Worm (Caenorhabditis elegans) whole organism, mixed stage, embryonic: ENCODE results near the gene idpp-4.

ENCODE experiments used
- M03D4.4 ChIP-seq: sonication (generic microtip); optimal IDR thresholded peaks from 2 replicates; lab custom pipeline; 2017; ENCODE audit warnings: mild to moderate bottlenecking, missing genetic modification characterization, missing compliant biosample characterization
- bed-3 ChIP-seq: fragments of 200-800 bp; sonication (Bioruptor generic); optimal IDR thresholded peaks from 3 replicates; lab custom pipeline; 2018; ENCODE audit warnings: mild to moderate bottlenecking, missing genetic modification characterization, moderate library complexity, missing compliant biosample characterization
- blmp-1 ChIP-seq: fragments of 150-350 bp; optimal IDR thresholded peaks from 2 replicates; lab custom pipeline; 2014; ENCODE audit warnings: missing biosample characterization, missing genetic modification characterization
- ceh-39 ChIP-seq: fragments of 150-350 bp; optimal IDR thresholded peaks from 2 replicates; lab custom pipeline; 2014; ENCODE audit warnings: missing biosample characterization, missing genetic modification characterization
- ceh-43 ChIP-seq: fragments of 200-800 bp; sonication (Bioruptor generic); optimal IDR thresholded peaks from 2 replicates; lab custom pipeline; 2018; ENCODE audit warnings: mild to moderate bottlenecking, missing genetic modification characterization, moderate library complexity, missing compliant biosample characterization
- ceh-83 ChIP-seq: fragments of 200-800 bp; sonication (Bioruptor generic); optimal IDR thresholded peaks from 2 replicates; lab custom pipeline; 2018; ENCODE audit warnings: mild to moderate bottlenecking, missing genetic modification characterization, missing compliant biosample characterization
- ces-1 ChIP-seq: fragments of 150-350 bp; optimal IDR thresholded peaks from 2 replicates; lab custom pipeline; 2014; ENCODE audit warnings: missing biosample characterization, missing genetic modification reagents, missing genetic modification characterization
- cnd-1 ChIP-seq: fragments of 200-800 bp; sonication (Bioruptor generic); optimal IDR thresholded peaks from 2 replicates; lab custom pipeline; 2018; ENCODE audit warnings: mild to moderate bottlenecking, missing genetic modification characterization, missing compliant biosample characterization
- drap-1 ChIP-seq: fragments of 200-800 bp; sonication (Bioruptor generic); optimal IDR thresholded peaks from 3 replicates; lab custom pipeline; 2018; ENCODE audit warnings: mild to moderate bottlenecking, missing genetic modification characterization, missing compliant biosample characterization
- elt-1 ChIP-seq: sonication (generic microtip); optimal IDR thresholded peaks from 2 replicates; lab custom pipeline; 2017; ENCODE audit warnings: missing genetic modification characterization, mild to moderate bottlenecking, missing compliant biosample characterization, antibody characterized with exemption, moderate library complexity, borderline replicate concordance; ENCODE audit not compliant: insufficient read depth
- elt-3 ChIP-seq: fragments of 150-350 bp; optimal IDR thresholded peaks from 2 replicates; lab custom pipeline; 2014; ENCODE audit warnings: missing biosample characterization, missing genetic modification characterization
- flh-1 ChIP-seq: fragments of 200-800 bp; sonication (Bioruptor generic); optimal IDR thresholded peaks from 2 replicates; lab custom pipeline; 2018; ENCODE audit warnings: mild to moderate bottlenecking, missing genetic modification characterization, moderate library complexity, missing compliant biosample characterization
- ham-2 ChIP-seq: fragments of 200-800 bp; sonication (Bioruptor generic); optimal IDR thresholded peaks from 2 replicates; lab custom pipeline; 2018; ENCODE audit warnings: mild to moderate bottlenecking, missing genetic modification characterization, missing compliant biosample characterization
- hlh-1 ChIP-seq: fragments of 150-350 bp; optimal IDR thresholded peaks from 2 replicates; lab custom pipeline; 2014; ENCODE audit warnings: missing biosample characterization, missing genetic modification reagents, missing genetic modification characterization
- lin-13 ChIP-seq: fragments of 150-350 bp; optimal IDR thresholded peaks from 2 replicates; lab custom pipeline; 2014; ENCODE audit warnings: missing biosample characterization, missing genetic modification characterization
- lin-32 ChIP-seq: fragments of 200-800 bp; sonication (Bioruptor generic); optimal IDR thresholded peaks from 2 replicates; lab custom pipeline; 2018; ENCODE audit warnings: mild to moderate bottlenecking, missing genetic modification characterization, missing compliant biosample characterization
- lsy-2 ChIP-seq: fragments of 150-350 bp; optimal IDR thresholded peaks from 2 replicates; lab custom pipeline; 2014; ENCODE audit warnings: missing biosample characterization, missing genetic modification characterization
- mab-5 ChIP-seq: fragments of 150-350 bp; optimal IDR thresholded peaks from 2 replicates; lab custom pipeline; 2014; ENCODE audit warnings: missing biosample characterization, missing genetic modification characterization
- mep-1 ChIP-seq: fragments of 150-350 bp; optimal IDR thresholded peaks from 2 replicates; lab custom pipeline; 2017; ENCODE audit warnings: missing biosample characterization, missing genetic modification reagents, missing genetic modification characterization, inconsistent platforms
- mls-2 ChIP-seq: sonication (generic microtip); optimal IDR thresholded peaks from 2 replicates; lab custom pipeline; 2016; ENCODE audit warnings: mild to moderate bottlenecking, missing genetic modification characterization, moderate library complexity, missing compliant biosample characterization
- nhr-12 ChIP-seq: fragments of 150-350 bp; optimal IDR thresholded peaks from 2 replicates; lab custom pipeline; 2014; ENCODE audit warnings: missing biosample characterization, missing genetic modification characterization
- nhr-2 ChIP-seq: fragments of 150-350 bp; optimal IDR thresholded peaks from 2 replicates; lab custom pipeline; 2014; ENCODE audit warnings: missing biosample characterization, missing genetic modification characterization
- nhr-237 ChIP-seq: fragments of 150-350 bp; optimal IDR thresholded peaks from 2 replicates; lab custom pipeline; 2014; ENCODE audit warnings: missing biosample characterization, missing genetic modification characterization
- nhr-28 ChIP-seq: fragments of 150-350 bp; optimal IDR thresholded peaks from 2 replicates; lab custom pipeline; 2014; ENCODE audit warnings: missing biosample characterization, missing genetic modification characterization
- nhr-76 ChIP-seq: sonication (generic microtip); optimal IDR thresholded peaks from 2 replicates; lab custom pipeline; 2017; ENCODE audit warnings: missing biosample characterization, missing genetic modification characterization
- pha-4 ChIP-seq: fragments of 150-350 bp; optimal IDR thresholded peaks from 2 replicates; lab custom pipeline; 2018; ENCODE audit warnings: missing biosample characterization, missing genetic modification reagents, missing genetic modification characterization
- sem-2 ChIP-seq: fragments of 200-800 bp; sonication (Bioruptor generic); optimal IDR thresholded peaks from 2 replicates; lab custom pipeline; 2018; ENCODE audit warnings: mild to moderate bottlenecking, missing genetic modification characterization, missing compliant biosample characterization
- snpc-4 ChIP-seq: fragments of 150-350 bp; optimal IDR thresholded peaks from 2 replicates; lab custom pipeline; 2014; ENCODE audit warnings: missing biosample characterization, missing genetic modification characterization
- tbx-8 ChIP-seq: fragments of 200-800 bp; sonication (Bioruptor generic); optimal IDR thresholded peaks from 2 replicates; lab custom pipeline; 2018; ENCODE audit warnings: mild to moderate bottlenecking, missing genetic modification characterization, moderate library complexity, missing compliant biosample characterization
- unc-120 ChIP-seq: sonication (generic microtip); optimal IDR thresholded peaks from 2 replicates; lab custom pipeline; 2017; ENCODE audit warnings: missing genetic modification characterization, missing compliant biosample characterization; ENCODE audit not compliant: poor library complexity, severe bottlenecking
- unc-62 ChIP-seq: fragments of 150-350 bp; optimal IDR thresholded peaks from 2 replicates; lab custom pipeline; 2014; ENCODE audit warnings: missing biosample characterization, missing genetic modification reagents, missing genetic modification characterization
- ztf-11 ChIP-seq: fragments of 150-350 bp; optimal IDR thresholded peaks from 2 replicates; lab custom pipeline; 2014; ENCODE audit warnings: missing biosample characterization, missing genetic modification characterization

Gene idpp-4

DNA sequence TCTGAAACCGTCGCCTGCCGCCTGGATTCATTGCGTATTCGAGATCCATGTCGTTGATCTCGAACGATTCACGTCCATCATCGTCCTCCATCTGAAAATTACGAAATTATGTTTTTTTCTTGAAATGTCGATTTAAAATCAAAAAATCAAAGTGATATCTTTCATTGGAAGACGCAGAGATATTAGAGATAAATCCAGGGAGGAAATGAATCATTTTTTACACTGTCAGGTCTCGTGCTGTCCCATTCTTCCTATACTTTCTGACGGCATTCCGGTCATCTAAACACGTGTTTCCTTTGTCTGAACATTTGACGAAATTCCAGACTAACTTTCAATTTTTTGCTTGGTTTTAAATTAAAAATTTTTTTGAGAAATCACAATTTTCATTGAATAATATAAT, 28.7 kb downstream of the idpp-4 start, which contains the start of gene stip-1:
TSS of gene stip-1 (minus strand) at position 98 of the 400 bp plus-strand sequence.
- TF ChIP-seq nhr-28 (tag; lab: Kevin White, UChicago) = no peak
- TF ChIP-seq pha-4 (tag; lab: Kevin White, UChicago) = no peak
- no peak for TF ChIP-seq sem-2
- no peak for TF ChIP-seq mep-1 (tag; lab: Kevin White, UChicago)
- no peak for TF ChIP-seq nhr-2 (tag; lab: Kevin White, UChicago)
- no peak for TF ChIP-seq drap-1 (GFP tag; lab: Kevin White, UChicago)
- TF ChIP-seq mab-5 (tag; lab: Kevin White, UChicago) = no peak
- no peak for TF ChIP-seq mls-2
- no peak for TF ChIP-seq ztf-11
- TF ChIP-seq flh-1 = no peak
- no peak for TF ChIP-seq tbx-8 (GFP tag; lab: Kevin White, UChicago)
- no peak for TF ChIP-seq nhr-12
- TF ChIP-seq elt-3 (tag; lab: Kevin White, UChicago) = no peak
- TF ChIP-seq, all 35 proteins: peak for 0

- TF ChIP-seq bed-3 (no peak), nhr-28 (tag; lab: Kevin White, UChicago) (no peak), ham-2 (GFP tag; lab: Kevin White, UChicago) (no peak), elt-1 (no peak), lin-32 (GFP tag; lab: Kevin White, UChicago) (no peak), unc-62 (GFP tag; lab: Kevin White, UChicago) (no peak), M03D4.4 (no peak), cnd-1 (no peak), ces-1 (GFP tag; lab: Kevin White, UChicago) (peak; percentile 87), pha-4 (tag; lab: Kevin White, UChicago) (no peak), blmp-1 (tag; lab: Kevin White, UChicago) (no peak), lsy-2 (tag; lab: Kevin White, UChicago) (peak; percentile 56), sem-2 (no peak), nhr-237 (peak; percentile 40), ceh-39 (tag; lab: Kevin White, UChicago) (no peak), elt-3 (tag; lab: Kevin White, UChicago) (no peak), ceh-83 (GFP tag; lab: Kevin White, UChicago) (no peak), snpc-4 (tag; lab: Kevin White, UChicago) (no peak), mep-1 (tag; lab: Kevin White, UChicago) (no peak), hlh-1 (no peak)
Observed at ce11 chrII:10350487-10350886, 29.2 kb downstream of the idpp-4 start, which contains the start of gene C07E3.9. Gene C07E3.9, plus strand, starts transcription at chrII:10350756.

ce11 chrII:10351963-10352362, 30.7 kb downstream of the idpp-4 start, which contains the start of gene C07E3.8:
Gene C07E3.8, plus strand, starts transcription at chrII:10352263.
- TF ChIP-seq mls-2 = no peak
- no peak for TF ChIP-seq lsy-2 (tag; lab: Kevin White, UChicago)
- no peak for TF ChIP-seq pha-4 (tag; lab: Kevin White, UChicago)
- no peak for TF ChIP-seq M03D4.4
- no peak for TF ChIP-seq elt-3 (tag; lab: Kevin White, UChicago)
- TF ChIP-seq lin-13 (tag; lab: Kevin White, UChicago) = no peak
- TF ChIP-seq snpc-4 (tag; lab: Kevin White, UChicago) = no peak
- no peak for TF ChIP-seq mab-5 (tag; lab: Kevin White, UChicago)
- TF ChIP-seq nhr-76 (tag; lab: Kevin White, UChicago) = no peak
- no peak for TF ChIP-seq nhr-28 (tag; lab: Kevin White, UChicago)
- no peak for TF ChIP-seq flh-1
- TF ChIP-seq nhr-2 (tag; lab: Kevin White, UChicago) = no peak
- no peak for TF ChIP-seq mep-1 (tag; lab: Kevin White, UChicago)
- TF ChIP-seq ceh-39 (tag; lab: Kevin White, UChicago) = no peak
- TF ChIP-seq ces-1 (GFP tag; lab: Kevin White, UChicago) = no peak
- no peak for TF ChIP-seq hlh-1
- TF ChIP-seq unc-120 (tag; lab: Kevin White, UChicago) = no peak
- TF ChIP-seq ceh-43 = no peak

DNA sequence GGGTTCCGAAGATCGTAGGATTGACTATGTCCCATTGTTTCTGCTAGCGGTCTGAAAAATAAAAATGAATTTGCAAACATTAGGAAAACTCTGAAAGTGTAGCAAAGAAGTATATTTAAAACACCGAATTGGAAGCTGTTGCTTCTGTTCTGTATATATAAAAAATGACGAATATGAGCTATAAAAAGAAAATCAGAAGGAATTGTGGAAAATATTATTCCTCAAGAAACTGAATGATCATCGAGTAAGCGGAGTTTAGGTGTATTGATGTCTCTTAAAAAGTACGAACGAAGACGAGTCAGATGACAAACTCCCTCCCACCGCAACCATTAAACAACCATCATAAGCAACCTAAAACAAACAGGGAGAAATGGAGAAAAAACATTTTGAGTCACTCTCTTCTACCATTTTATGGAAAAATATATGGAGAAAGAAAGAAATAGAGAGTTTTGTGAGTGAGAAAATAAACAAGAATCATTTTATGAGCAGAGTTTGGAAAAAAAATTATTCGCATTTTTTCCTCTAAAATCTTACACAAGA, 36.3 kb downstream of the idpp-4 start, which contains the start of gene C07E3.3:
TSS of gene C07E3.3 (minus strand) at position 51 of the 540 bp plus-strand sequence.
- TF ChIP-seq hlh-1 = no peak
- no peak for TF ChIP-seq nhr-237
- no peak for TF ChIP-seq cnd-1
- no peak for TF ChIP-seq drap-1 (GFP tag; lab: Kevin White, UChicago)
- no peak for TF ChIP-seq pha-4 (tag; lab: Kevin White, UChicago)
- TF ChIP-seq nhr-76 (tag; lab: Kevin White, UChicago) = no peak
- no peak for TF ChIP-seq nhr-2 (tag; lab: Kevin White, UChicago)
- no peak for TF ChIP-seq unc-120 (tag; lab: Kevin White, UChicago)
- TF ChIP-seq blmp-1 (tag; lab: Kevin White, UChicago) = no peak
- TF ChIP-seq lsy-2 (tag; lab: Kevin White, UChicago) = no peak
